Fruit fly (Drosophila melanogaster) ovary, adult (tissue): Measurements from ENCODE around the gene pns.

Experiments
- CG17801 ChIP-seq: fragments of 200-800 bp; optimal IDR thresholded peaks from 2 replicates; lab custom pipeline; 2019; ENCODE audit warnings: missing biosample characterization, mild to moderate bottlenecking, missing genetic modification characterization, moderate library complexity; ENCODE audit not compliant: partially characterized antibody

pns gene

dm6 chr3L:1569162-1569965 is 32.4 kb downstream of the pns start, which contains the start of gene Tmep:
TSS of gene Tmep (plus strand) at chr3L:1569181.
- TF ChIP-seq CG17801 (GFP tag; lab: Kevin White, UChicago): no peak

- no peak for TF ChIP-seq CG17801 (GFP tag; lab: Kevin White, UChicago)
These were observed 33.0 kb downstream of the pns start for dm6 chr3L:1569966-1570276.

DNA sequence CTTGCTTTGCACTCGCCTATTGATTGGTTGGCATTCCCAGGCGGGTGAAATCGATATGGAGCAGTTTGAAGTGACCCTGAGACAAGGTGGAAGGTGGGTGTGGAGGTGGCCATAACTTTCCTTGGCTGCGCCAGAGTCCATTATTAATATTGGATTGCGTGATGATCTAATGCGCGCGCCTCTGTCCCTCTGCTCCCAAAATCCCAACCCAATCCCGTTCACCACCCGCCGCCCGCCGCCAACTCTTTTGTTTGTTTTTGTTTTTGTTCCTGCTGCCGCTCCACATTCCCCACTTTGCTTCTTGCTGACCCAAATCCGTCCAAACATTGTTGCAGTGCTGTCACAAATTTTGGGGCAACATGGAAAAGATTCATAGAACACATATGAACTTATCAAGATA is 34.1 kb downstream of the pns start:
- no peak for TF ChIP-seq CG17801 (GFP tag; lab: Kevin White, UChicago)

- TF ChIP-seq CG17801 (GFP tag; lab: Kevin White, UChicago): no peak
These were observed 36.3 kb downstream of the pns start for dm6 chr3L:1573191-1573590.

dm6 chr3L:1575731-1576376 is 38.9 kb downstream of the pns start:
- TF ChIP-seq CG17801 (GFP tag; lab: Kevin White, UChicago): no peak

DNA sequence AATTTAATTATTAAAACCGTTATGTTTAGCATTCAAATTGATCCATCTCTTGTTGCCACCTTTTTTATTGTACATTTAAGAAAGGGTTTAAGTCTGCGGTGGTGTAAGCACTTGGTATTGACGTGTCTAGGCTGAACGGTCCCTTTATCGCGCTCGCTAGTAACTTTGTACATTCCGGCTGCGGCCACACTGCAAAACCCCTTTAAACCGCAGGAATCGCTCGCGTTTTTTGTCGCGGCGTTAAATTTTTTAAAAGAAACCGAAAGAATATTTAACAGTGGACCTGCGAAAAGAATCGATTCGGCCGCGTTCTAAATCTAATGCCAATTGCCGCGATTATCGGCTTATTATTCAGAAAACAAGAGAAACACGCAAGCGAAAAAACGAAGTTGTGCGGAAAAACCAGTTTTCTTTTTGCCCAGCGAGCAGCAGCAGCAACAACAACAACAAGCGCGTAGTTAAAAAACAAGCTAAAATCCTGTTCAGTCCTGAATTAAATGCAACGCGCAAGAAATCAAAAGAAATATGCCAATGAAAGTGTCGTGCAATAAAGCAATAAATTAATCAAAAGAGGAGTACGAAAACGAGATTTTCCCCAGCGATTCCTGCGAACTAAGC is 39.7 kb downstream of the pns start, which contains the start of gene CG13917:
CG13917 (plus strand) TSS at position 211 of the 618 bp plus-strand sequence.
- peak; percentile 33 for TF ChIP-seq CG17801 (GFP tag; lab: Kevin White, UChicago)

- no peak for TF ChIP-seq CG17801 (GFP tag; lab: Kevin White, UChicago)
These were observed 40.4 kb downstream of the pns start for dm6 chr3L:1577338-1577737.

DNA sequence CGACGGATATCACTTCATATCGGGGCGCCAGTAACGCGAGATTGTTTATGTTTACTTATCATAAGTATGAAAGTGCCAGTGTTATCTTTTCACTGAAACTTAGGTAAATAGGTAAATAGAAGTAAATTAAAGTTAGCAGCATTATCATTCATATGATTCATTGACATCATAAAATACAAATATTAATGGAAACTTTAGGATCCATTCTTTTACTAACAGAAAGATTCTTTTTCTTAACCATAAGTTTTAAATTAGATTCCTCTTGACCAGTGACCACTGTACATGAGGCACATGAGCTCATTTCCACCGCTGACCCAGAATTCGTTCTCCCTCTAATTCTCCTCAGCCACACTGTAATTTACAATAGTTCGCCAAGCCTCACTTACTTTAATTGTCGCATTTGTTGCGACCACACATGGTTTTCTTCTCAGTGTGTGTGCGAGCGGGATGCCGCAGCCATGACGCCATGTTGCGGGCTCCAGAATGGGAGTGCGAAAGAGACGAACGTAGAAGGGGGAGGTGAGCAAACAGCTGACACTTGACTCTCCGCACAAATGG is 41.5 kb downstream of the pns start:
- TF ChIP-seq CG17801 (GFP tag; lab: Kevin White, UChicago): no peak

dm6 chr3L:1579169-1579853 is 42.4 kb downstream of the pns start:
- TF ChIP-seq CG17801 (GFP tag; lab: Kevin White, UChicago): no peak

DNA sequence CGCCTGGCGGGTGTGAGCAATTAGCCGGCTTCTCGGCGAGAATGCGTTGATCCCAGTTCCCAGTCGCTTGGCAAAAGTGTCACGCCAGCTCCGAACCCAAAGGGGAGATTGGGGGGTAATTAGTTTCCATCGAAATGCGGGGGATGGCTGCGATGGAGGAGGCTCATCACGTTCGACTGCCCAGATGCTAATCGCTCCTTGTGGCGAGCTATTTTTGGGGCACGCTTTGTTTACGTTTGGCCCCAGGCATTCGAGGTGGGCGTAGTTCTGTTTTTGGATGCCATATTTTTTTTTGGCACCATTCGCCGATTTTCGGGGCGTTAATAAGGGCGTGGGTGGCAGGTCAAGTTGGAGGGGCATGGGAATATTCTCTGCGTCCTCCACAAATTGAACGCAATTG is 43.3 kb downstream of the pns start:
- no peak for TF ChIP-seq CG17801 (GFP tag; lab: Kevin White, UChicago)

DNA sequence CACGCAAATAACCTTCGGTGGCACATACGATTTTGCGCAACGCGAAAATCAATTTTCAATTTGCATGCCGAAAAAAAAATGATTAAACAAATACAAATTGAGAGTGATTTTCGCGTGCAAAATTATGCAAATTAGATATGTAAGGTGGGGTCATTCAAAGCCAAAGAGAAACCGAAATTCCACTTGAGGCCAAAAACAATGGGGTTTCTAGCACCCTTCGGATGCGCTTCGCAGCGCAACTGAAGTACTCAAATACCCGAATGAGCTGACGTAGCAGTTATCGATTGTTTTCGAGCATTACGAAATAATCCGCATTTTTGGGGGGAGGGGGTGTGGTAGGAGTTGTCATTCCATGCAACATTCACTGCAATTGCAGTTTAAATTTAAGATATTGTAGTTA is 43.9 kb downstream of the pns start:
- no peak for TF ChIP-seq CG17801 (GFP tag; lab: Kevin White, UChicago)

DNA sequence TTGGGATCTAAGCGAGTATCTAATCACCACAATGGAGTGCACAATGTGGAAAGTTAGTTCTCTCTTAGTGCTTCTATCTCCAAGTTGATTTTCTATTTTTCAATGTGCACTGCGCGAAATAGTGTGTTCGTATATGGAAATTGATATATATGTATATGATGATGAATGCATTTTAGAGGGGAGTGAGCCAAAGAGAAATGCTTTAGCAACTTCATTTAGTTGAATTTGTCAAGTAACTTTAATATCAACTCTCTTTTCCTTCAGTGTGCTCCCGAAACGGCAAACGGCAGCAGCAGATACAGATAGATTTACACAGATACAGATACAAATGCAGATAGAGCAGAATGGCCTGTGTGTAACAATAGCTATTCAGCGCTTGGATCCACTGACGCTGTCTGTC is 47.1 kb downstream of the pns start:
- TF ChIP-seq CG17801 (GFP tag; lab: Kevin White, UChicago): no peak

- peak; percentile 85 for TF ChIP-seq CG17801 (GFP tag; lab: Kevin White, UChicago)
These were observed 47.8 kb downstream of the pns start for dm6 chr3L:1584781-1585180.

- TF ChIP-seq CG17801 (GFP tag; lab: Kevin White, UChicago): peak; percentile 67
These were observed 49.5 kb downstream of the pns start for dm6 chr3L:1586266-1587054.
